Fruit fly (Drosophila melanogaster) whole organism, prepupa: Measurements from ENCODE around the gene CG42853.

Experiments used
- CG10631 ChIP-seq: fragments of 200-800 bp; sonication (Bioruptor generic); optimal IDR thresholded peaks from 2 replicates; lab custom pipeline; 2016; ENCODE audit warnings: missing biosample characterization, missing genetic modification characterization
- CG10669 ChIP-seq: fragments of 200-800 bp; sonication (Bioruptor generic); optimal IDR thresholded peaks from 3 replicates; lab custom pipeline; 2018; ENCODE audit warnings: missing biosample characterization, mild to moderate bottlenecking, missing genetic modification characterization, moderate library complexity
- CG11294 ChIP-seq: fragments of 200-800 bp; sonication (Bioruptor generic); IDR thresholded peaks from 2 replicates; pipeline ENCODE4 v1.3.6; 2022; ENCODE audit warnings: missing biosample characterization, missing genetic modification characterization
- CG11762 ChIP-seq: fragments of 200-800 bp; sonication (Bioruptor generic); optimal IDR thresholded peaks from 3 replicates; lab custom pipeline; 2016; ENCODE audit warnings: missing biosample characterization, missing genetic modification characterization; ENCODE audit not compliant: insufficient read depth
- CG11902 ChIP-seq: fragments of 200-800 bp; sonication (Bioruptor generic); optimal IDR thresholded peaks from 3 replicates; lab custom pipeline; 2016; ENCODE audit warnings: missing biosample characterization, missing genetic modification characterization
- CG15336 ChIP-seq: fragments of 200-800 bp; sonication (Bioruptor generic); IDR thresholded peaks from 2 replicates; pipeline ENCODE4 v1.3.6; 2022; ENCODE audit warnings: missing biosample characterization, missing genetic modification characterization
- CG1621 ChIP-seq: fragments of 200-800 bp; sonication (Bioruptor generic); optimal IDR thresholded peaks from 3 replicates; lab custom pipeline; 2018; ENCODE audit warnings: missing biosample characterization, mild to moderate bottlenecking, missing genetic modification characterization
- CG16779 ChIP-seq: fragments of 200-800 bp; sonication (Bioruptor generic); optimal IDR thresholded peaks from 3 replicates; lab custom pipeline; 2017; ENCODE audit warnings: missing biosample characterization, mild to moderate bottlenecking, missing genetic modification characterization
- CG31627 ChIP-seq: fragments of 200-800 bp; sonication (Bioruptor generic); optimal IDR thresholded peaks from 3 replicates; lab custom pipeline; 2016; ENCODE audit warnings: missing biosample characterization, missing genetic modification characterization
- CG32006 ChIP-seq: fragments of 200-800 bp; sonication (Bioruptor generic); optimal IDR thresholded peaks from 3 replicates; lab custom pipeline; 2017; ENCODE audit warnings: missing biosample characterization, mild to moderate bottlenecking, missing genetic modification characterization
- CG3919 ChIP-seq: fragments of 200-800 bp; sonication (Bioruptor generic); optimal IDR thresholded peaks from 3 replicates; lab custom pipeline; 2016; ENCODE audit warnings: missing biosample characterization, missing genetic modification characterization
- CG4318 ChIP-seq: fragments of 200-800 bp; sonication (Bioruptor generic); optimal IDR thresholded peaks from 3 replicates; lab custom pipeline; 2017; ENCODE audit warnings: missing biosample characterization, mild to moderate bottlenecking, missing genetic modification characterization
- CG6163 ChIP-seq: fragments of 200-800 bp; sonication (Bioruptor generic); IDR thresholded peaks from 3 replicates; pipeline ENCODE4 v1.3.6; 2022; ENCODE audit warnings: missing biosample characterization, missing genetic modification characterization
- CG6276 ChIP-seq: fragments of 200-800 bp; sonication (Bioruptor generic); optimal IDR thresholded peaks from 2 replicates; lab custom pipeline; 2017; ENCODE audit warnings: missing biosample characterization, mild to moderate bottlenecking, missing genetic modification characterization
- CG6808 ChIP-seq: fragments of 200-800 bp; sonication (Bioruptor generic); optimal IDR thresholded peaks from 3 replicates; lab custom pipeline; 2017; ENCODE audit warnings: missing biosample characterization, missing genetic modification characterization, mild to moderate bottlenecking, moderate library complexity, missing genetic modification reagents
- CG6854 ChIP-seq: fragments of 200-800 bp; sonication (Bioruptor generic); optimal IDR thresholded peaks from 2 replicates; lab custom pipeline; 2017; ENCODE audit warnings: missing biosample characterization, mild to moderate bottlenecking, missing genetic modification characterization
- CG7368 ChIP-seq: fragments of 200-800 bp; sonication (Bioruptor generic); optimal IDR thresholded peaks from 3 replicates; lab custom pipeline; 2016; ENCODE audit warnings: missing biosample characterization, missing genetic modification characterization
- CG8119 ChIP-seq: fragments of 200-800 bp; sonication (Bioruptor generic); IDR thresholded peaks from 3 replicates; pipeline ENCODE4 v1.3.6; 2022; ENCODE audit warnings: missing biosample characterization, missing genetic modification characterization
- CG8319 ChIP-seq: fragments of 200-800 bp; sonication (Bioruptor generic); optimal IDR thresholded peaks from 3 replicates; lab custom pipeline; 2016; ENCODE audit warnings: missing biosample characterization, missing genetic modification characterization
- CG8632 ChIP-seq: fragments of 200-800 bp; sonication (Bioruptor generic); optimal IDR thresholded peaks from 3 replicates; lab custom pipeline; 2016; ENCODE audit warnings: missing biosample characterization, missing genetic modification characterization
- CG9139 ChIP-seq: fragments of 200-800 bp; sonication (Bioruptor generic); optimal IDR thresholded peaks from 3 replicates; lab custom pipeline; 2017; ENCODE audit warnings: missing biosample characterization, mild to moderate bottlenecking, missing genetic modification characterization
- Eip75B ChIP-seq: fragments of 200-800 bp; sonication (Bioruptor generic); optimal IDR thresholded peaks from 3 replicates; lab custom pipeline; 2016; ENCODE audit warnings: missing biosample characterization, missing genetic modification characterization
- Eip78C ChIP-seq: fragments of 200-800 bp; sonication (Bioruptor generic); peaks from one replicate; lab custom pipeline; 2016; ENCODE audit warnings: missing biosample characterization, missing genetic modification characterization
- Ets21C ChIP-seq: fragments of 200-800 bp; sonication (Bioruptor generic); optimal IDR thresholded peaks from 3 replicates; lab custom pipeline; 2016; ENCODE audit warnings: missing biosample characterization, missing genetic modification characterization
- Ets96B ChIP-seq: fragments of 200-800 bp; optimal IDR thresholded peaks from 2 replicates; lab custom pipeline; 2019; ENCODE audit warnings: missing biosample characterization, mild to moderate bottlenecking, missing genetic modification characterization, moderate library complexity
- Hr4 ChIP-seq: fragments of 200-800 bp; sonication (Bioruptor generic); optimal IDR thresholded peaks from 3 replicates; lab custom pipeline; 2016; ENCODE audit warnings: missing biosample characterization, missing genetic modification characterization
- Lpt ChIP-seq: fragments of 200-800 bp; sonication (Bioruptor generic); optimal IDR thresholded peaks from 3 replicates; lab custom pipeline; 2016; ENCODE audit warnings: missing biosample characterization, missing genetic modification characterization
- OdsH ChIP-seq: fragments of 200-800 bp; sonication (Bioruptor generic); optimal IDR thresholded peaks from 3 replicates; lab custom pipeline; 2016; ENCODE audit warnings: missing biosample characterization, missing genetic modification characterization
- Smox ChIP-seq: fragments of 200-800 bp; sonication (Bioruptor generic); optimal IDR thresholded peaks from 3 replicates; lab custom pipeline; 2016; ENCODE audit warnings: missing biosample characterization, missing genetic modification characterization
- Sox102F ChIP-seq: fragments of 200-800 bp; sonication (Bioruptor generic); optimal IDR thresholded peaks from 2 replicates; lab custom pipeline; 2016; ENCODE audit warnings: missing biosample characterization, mild to moderate bottlenecking, missing genetic modification characterization
- Sox15 ChIP-seq: fragments of 200-800 bp; sonication (Bioruptor generic); optimal IDR thresholded peaks from 3 replicates; lab custom pipeline; 2016; ENCODE audit warnings: missing biosample characterization, missing genetic modification characterization
- achi ChIP-seq: fragments of 200-800 bp; sonication (Bioruptor generic); optimal IDR thresholded peaks from 3 replicates; lab custom pipeline; 2016; ENCODE audit warnings: missing biosample characterization, missing genetic modification characterization
- acj6 ChIP-seq: fragments of 200-800 bp; sonication (Bioruptor generic); optimal IDR thresholded peaks from 3 replicates; lab custom pipeline; 2016; ENCODE audit warnings: missing biosample characterization, missing genetic modification characterization
- dac ChIP-seq: fragments of 200-800 bp; sonication (Bioruptor generic); optimal IDR thresholded peaks from 2 replicates; lab custom pipeline; 2017; ENCODE audit warnings: missing biosample characterization, mild to moderate bottlenecking, missing genetic modification characterization
- dsx ChIP-seq: fragments of 200-800 bp; optimal IDR thresholded peaks from 3 replicates; lab custom pipeline; 2019; ENCODE audit warnings: missing biosample characterization, mild to moderate bottlenecking, missing genetic modification characterization, moderate library complexity; ENCODE audit not compliant: poor library complexity, severe bottlenecking
- eg ChIP-seq: fragments of 200-800 bp; sonication (Bioruptor generic); IDR thresholded peaks from 3 replicates; pipeline ENCODE4 v1.3.6; 2022; ENCODE audit warnings: missing biosample characterization, missing genetic modification characterization
- esn ChIP-seq: fragments of 200-800 bp; sonication (Bioruptor generic); optimal IDR thresholded peaks from 2 replicates; lab custom pipeline; 2016; ENCODE audit warnings: missing biosample characterization, mild to moderate bottlenecking, missing genetic modification characterization, moderate library complexity
- fd59A ChIP-seq: fragments of 200-800 bp; sonication (Bioruptor generic); optimal IDR thresholded peaks from 2 replicates; lab custom pipeline; 2017; ENCODE audit warnings: missing biosample characterization, mild to moderate bottlenecking, missing genetic modification characterization, missing genetic modification reagents
- fd85E ChIP-seq: fragments of 200-800 bp; sonication (Bioruptor generic); optimal IDR thresholded peaks from 3 replicates; lab custom pipeline; 2016; ENCODE audit warnings: missing biosample characterization, missing genetic modification characterization
- fkh ChIP-seq: fragments of 200-800 bp; sonication (Bioruptor generic); optimal IDR thresholded peaks from 3 replicates; lab custom pipeline; 2017; ENCODE audit warnings: missing biosample characterization, mild to moderate bottlenecking, missing genetic modification characterization, moderate library complexity
- lz ChIP-seq: fragments of 200-800 bp; sonication (Bioruptor generic); optimal IDR thresholded peaks from 3 replicates; lab custom pipeline; 2016; ENCODE audit warnings: missing biosample characterization, missing genetic modification characterization
- net ChIP-seq: fragments of 200-800 bp; sonication (Bioruptor generic); optimal IDR thresholded peaks from 3 replicates; lab custom pipeline; 2016; ENCODE audit warnings: missing biosample characterization, missing genetic modification characterization
- pdm3 ChIP-seq: fragments of 200-800 bp; sonication (Bioruptor generic); optimal IDR thresholded peaks from 3 replicates; lab custom pipeline; 2016; ENCODE audit warnings: missing biosample characterization, missing genetic modification characterization
- salr ChIP-seq, 2 experiments: fragments of 200-800 bp; sonication (Bioruptor generic); optimal IDR thresholded peaks; 3 replicates each; lab custom pipeline; 2016 to 2018; ENCODE audit warnings: missing biosample characterization in 2 of 2, missing genetic modification characterization in 2 of 2, mild to moderate bottlenecking in 1 of 2
- svp ChIP-seq: fragments of 200-800 bp; sonication (Bioruptor generic); peaks from one replicate; lab custom pipeline; 2016; ENCODE audit warnings: missing biosample characterization, missing genetic modification characterization
- topi ChIP-seq: fragments of 200-800 bp; sonication (Bioruptor generic); optimal IDR thresholded peaks from 3 replicates; lab custom pipeline; 2016; ENCODE audit warnings: missing biosample characterization, missing genetic modification characterization
- vri ChIP-seq: fragments of 200-800 bp; sonication (Bioruptor generic); optimal IDR thresholded peaks from 3 replicates; lab custom pipeline; 2016; ENCODE audit warnings: missing biosample characterization, mild to moderate bottlenecking, missing genetic modification characterization

CG42853 gene

dm6 chr3L:18148418-18148973 lies 26.7 kb upstream of the CG42853 start, which contains the start of gene CG7330 (continued):
- peak; percentile 70 for TF ChIP-seq fd59A (GFP tag; lab: Kevin White, UChicago)
- peak; percentile 96 for TF ChIP-seq acj6
- TF ChIP-seq lz (GFP tag; lab: Kevin White, UChicago), result peak; percentile 81
- TF ChIP-seq CG11902 (GFP tag; lab: Kevin White, UChicago), result peak; percentile 94
- peak; percentile 96 for TF ChIP-seq Sox15
- peak; percentile 61 for TF ChIP-seq CG1621
- TF ChIP-seq net (GFP tag; lab: Kevin White, UChicago), result peak; percentile 96
- TF ChIP-seq esn, result peak; percentile 93
- TF ChIP-seq Sox102F (GFP tag; lab: Kevin White, UChicago), result peak; percentile 87
- TF ChIP-seq vri (GFP tag; lab: Kevin White, UChicago), result peak; percentile 53
- peak; percentile 73 for TF ChIP-seq Ets21C
- TF ChIP-seq CG9139 (GFP tag; lab: Kevin White, UChicago), result peak; percentile 63
- peak; percentile 92 for TF ChIP-seq CG11762 (GFP tag; lab: Kevin White, UChicago)
- TF ChIP-seq Smox, result peak; percentile 90
- TF ChIP-seq fd85E (GFP tag; lab: Kevin White, UChicago), result peak; percentile 84
- peak; percentile 99 for TF ChIP-seq Eip78C (GFP tag; lab: Kevin White, UChicago)
- TF ChIP-seq Eip75B (GFP tag; lab: Kevin White, UChicago), result peak; percentile 87
- peak; percentile 57 for TF ChIP-seq fkh (GFP tag; lab: Kevin White, UChicago)
- peak; percentile 90 for TF ChIP-seq CG16779 (tag; lab: Kevin White, UChicago)
- TF ChIP-seq CG31627 (GFP tag; lab: Kevin White, UChicago), result peak; percentile 87
- TF ChIP-seq CG6276 (GFP tag; lab: Kevin White, UChicago), result peak; percentile 97
- peak; percentile 91 for TF ChIP-seq CG7368
- peak; percentile 96 for TF ChIP-seq CG8632 (GFP tag; lab: Kevin White, UChicago)
- peak; percentile 82 for TF ChIP-seq dsx (GFP tag; lab: Kevin White, UChicago)
- peak; percentile 94 for TF ChIP-seq Lpt (GFP tag; lab: Kevin White, UChicago)
- TF ChIP-seq topi (GFP tag; lab: Kevin White, UChicago), result peak; percentile 86

dm6 chr3L:18147596-18147995 lies 25.8 kb upstream of the CG42853 start:
- TF ChIP-seq pdm3 (GFP tag; lab: Kevin White, UChicago) (no peak), achi (GFP tag; lab: Kevin White, UChicago) (no peak), CG6808 (GFP tag; lab: Kevin White, UChicago) (no peak), Eip75B (GFP tag; lab: Kevin White, UChicago) (no peak), fkh (GFP tag; lab: Kevin White, UChicago) (no peak), dac (GFP tag; lab: Kevin White, UChicago) (no peak), CG31627 (GFP tag; lab: Kevin White, UChicago) (no peak), CG11902 (GFP tag; lab: Kevin White, UChicago) (no peak), esn (no peak)

dm6 chr3L:18146833-18147232 lies 25.0 kb upstream of the CG42853 start:
- no peak for TF ChIP-seq Ets96B (tag; lab: Kevin White, UChicago)
- TF ChIP-seq Sox15, result no peak
- TF ChIP-seq CG7368, result no peak
- TF ChIP-seq achi (GFP tag; lab: Kevin White, UChicago), result no peak
- no peak for TF ChIP-seq dac (GFP tag; lab: Kevin White, UChicago)
- TF ChIP-seq CG8632 (GFP tag; lab: Kevin White, UChicago), result no peak
- TF ChIP-seq fd85E (GFP tag; lab: Kevin White, UChicago), result no peak
- no peak for TF ChIP-seq CG3919
- peak; percentile 79 for TF ChIP-seq CG32006 (GFP tag; lab: Kevin White, UChicago)
- peak; percentile 81 for TF ChIP-seq CG8119
- no peak for TF ChIP-seq esn
- peak; percentile 39 for TF ChIP-seq Hr4 (GFP tag; lab: Kevin White, UChicago)
- peak; percentile 77 for TF ChIP-seq CG15336
- peak; percentile 63; the same call in 2 of the 3 replicates for TF ChIP-seq eg (GFP tag; lab: Robert Waterston, UW)
- no peak for TF ChIP-seq svp (GFP tag; lab: Kevin White, UChicago)
- TF ChIP-seq CG10631 (GFP tag; lab: Kevin White, UChicago), result no peak
- peak; percentile 25; the same call in 1 of the 3 replicates for TF ChIP-seq CG6163 (GFP tag; lab: Robert Waterston, UW)
- no peak for TF ChIP-seq CG10669 (GFP tag; lab: Kevin White, UChicago)
- no peak for TF ChIP-seq CG8319 (GFP tag; lab: Kevin White, UChicago)
- TF ChIP-seq CG11294, result no peak
- TF ChIP-seq CG4318 (GFP tag; lab: Kevin White, UChicago), result peak; percentile 36
- no peak for TF ChIP-seq CG6854
- TF ChIP-seq salr (GFP tag; optimal IDR thresholded peaks at IDR 0.05; lab: Kevin White, UChicago), result peak in 1 of 2 experiments; percentile 19
- TF ChIP-seq OdsH (GFP tag; lab: Kevin White, UChicago), result no peak
